Fruit fly (Drosophila melanogaster): Measurements from ENCODE around the gene CG2656.

CG2656 gene

dm6 chr3R:7102853-7103833 lies 41.4 kb upstream of the CG2656 start (continued):
- TF ChIP-seq gem (tag; optimal IDR thresholded peaks at IDR 0.05) (no peak), Med (GFP tag) (peak; percentile 78), pan (optimal IDR thresholded peaks at IDR 0.05) (no peak), pan (GFP tag; optimal IDR thresholded peaks at IDR 0.05 in 1 of 2, IDR thresholded peaks at IDR 0.05 in 1 of 2) (peak in 1 of 2 experiments; percentile 21), CG4707 (GFP tag; optimal IDR thresholded peaks at IDR 0.05) (peak; percentile 42), Dek (tag; optimal IDR thresholded peaks at IDR 0.05) (no peak), CG10979 (tag; optimal IDR thresholded peaks at IDR 0.05) (no peak), Hr78 (GFP tag; optimal IDR thresholded peaks at IDR 0.05) (peak in 1 of 2 experiments; percentile 14), CG6813 (GFP tag; optimal IDR thresholded peaks at IDR 0.05) (peak; percentile 64), CG2199 (GFP tag; IDR thresholded peaks at IDR 0.05) (peak; percentile 86; the same call in 1 of the 3 replicates), insv (GFP tag; optimal IDR thresholded peaks at IDR 0.05) (peak in 1 of 2 experiments; percentile 92), CG7556 (GFP tag; optimal IDR thresholded peaks at IDR 0.05) (no peak)

DNA sequence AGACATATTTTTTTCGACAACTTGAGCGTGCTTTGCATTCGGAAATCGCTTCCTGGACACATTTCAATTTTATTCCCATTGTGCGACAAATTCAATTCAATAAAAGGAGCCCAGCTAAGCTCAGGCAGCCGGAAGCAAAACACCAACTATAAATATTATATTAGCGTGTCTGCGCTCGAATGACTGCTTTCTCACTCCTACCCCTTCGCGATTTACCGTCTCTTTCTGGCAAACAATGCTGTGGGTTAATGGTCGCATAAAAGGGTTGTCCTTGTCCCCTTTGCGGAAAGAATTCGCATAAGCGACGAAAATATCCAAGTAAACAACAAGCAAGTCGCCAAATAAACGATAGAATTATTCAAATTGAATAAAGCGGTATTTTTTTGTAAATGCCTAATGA lies 40.2 kb upstream of the CG2656 start:
- TF ChIP-seq sens (GFP tag) (peak; percentile 70), CG33557 (GFP tag; optimal IDR thresholded peaks at IDR 0.05) (no peak), CG9932 (GFP tag; IDR thresholded peaks at IDR 0.05) (no peak), CG12236 (GFP tag; optimal IDR thresholded peaks at IDR 0.05) (no peak), pros (GFP tag; optimal IDR thresholded peaks at IDR 0.05) (peak; percentile 75), NC2α (GFP tag; optimal IDR thresholded peaks at IDR 0.05) (no peak), CG2199 (GFP tag; IDR thresholded peaks at IDR 0.05) (0 out of 3 replicates have a peak, but pooled peaks have one; percentile 16), maf-S (GFP tag; optimal IDR thresholded peaks at IDR 0.05) (no peak), zfh1 (GFP tag; IDR thresholded peaks at IDR 0.05) (0 out of 3 replicates have a peak, but pooled peaks have one; percentile 21), sqz (GFP tag; optimal IDR thresholded peaks at IDR 0.05) (peak; percentile 29), CG15514 (GFP tag; optimal IDR thresholded peaks at IDR 0.05) (no peak), btn (GFP tag; optimal IDR thresholded peaks at IDR 0.05) (no peak), dysf (GFP tag; IDR thresholded peaks at IDR 0.05) (no peak), sd (tag; optimal IDR thresholded peaks at IDR 0.05) (peak; percentile 7), CG34422 (GFP tag; IDR thresholded peaks at IDR 0.05) (no peak), toy (GFP tag; IDR thresholded peaks at IDR 0.05) (no peak), CG11504 (tag; optimal IDR thresholded peaks at IDR 0.05) (no peak), CG18764 (GFP tag; optimal IDR thresholded peaks at IDR 0.05) (no peak), CG17186 (GFP tag; optimal IDR thresholded peaks at IDR 0.05) (no peak), Deaf1 (tag; optimal IDR thresholded peaks at IDR 0.05) (no peak), Spps (tag; optimal IDR thresholded peaks at IDR 0.05) (no peak), gcm2 (GFP tag; optimal IDR thresholded peaks at IDR 0.05) (no peak), CG9817 (tag; optimal IDR thresholded peaks at IDR 0.05) (no peak), CG14050 (GFP tag; IDR thresholded peaks at IDR 0.05) (no peak)

DNA sequence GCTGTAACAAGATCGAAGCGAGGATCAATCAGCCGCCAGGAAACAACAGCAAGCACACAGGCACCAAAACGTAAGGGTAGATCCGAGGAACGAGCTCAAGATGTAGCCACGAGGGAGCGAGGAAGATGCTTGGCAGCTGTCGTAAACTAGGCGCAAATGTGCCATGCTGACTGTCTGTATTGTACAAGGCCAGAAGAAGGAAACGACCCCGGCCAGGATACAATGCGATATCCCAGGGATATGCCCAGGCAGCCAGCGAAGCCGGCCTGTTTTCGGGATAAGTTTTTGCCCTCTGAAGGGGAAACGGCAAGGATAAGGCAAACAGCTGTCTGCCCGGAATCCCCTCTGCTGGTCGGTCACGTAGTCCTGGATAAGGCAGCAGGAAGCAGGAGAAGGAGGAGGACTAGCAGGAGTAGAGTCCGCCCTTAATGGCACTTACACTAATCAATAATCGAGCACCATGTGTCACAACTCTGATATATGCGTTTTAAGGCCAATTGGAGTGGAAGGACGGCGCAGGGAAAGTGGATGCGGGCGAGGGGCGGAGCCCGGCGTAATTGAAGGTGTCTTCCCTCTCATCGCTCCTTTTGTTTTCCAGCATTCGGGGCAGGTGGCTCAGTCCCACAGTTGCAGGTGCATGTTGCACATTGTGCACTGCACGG lies 38.9 kb upstream of the CG2656 start:
- peak; percentile 70 for TF ChIP-seq sens (GFP tag)
- TF ChIP-seq tup (GFP tag; optimal IDR thresholded peaks at IDR 0.05), result no peak
- peak; percentile 14 for TF ChIP-seq Ets65A (GFP tag)
- TF ChIP-seq CG4360 (GFP tag; IDR thresholded peaks at IDR 0.05), result 0 out of 2 replicates have a peak, but pooled peaks have one; percentile 22
- TF ChIP-seq CG4854 (GFP tag; optimal IDR thresholded peaks at IDR 0.05), result no peak
- TF ChIP-seq CG2199 (GFP tag; IDR thresholded peaks at IDR 0.05), result peak; percentile 85
- peak; percentile 43; the same call in 1 of the 2 replicates for TF ChIP-seq onecut (GFP tag; IDR thresholded peaks at IDR 0.05)
- peak; percentile 93 for TF ChIP-seq twi (tag; optimal IDR thresholded peaks at IDR 0.05)
- peak; percentile 62; the same call in 1 of the 2 replicates for TF ChIP-seq crol (GFP tag; IDR thresholded peaks at IDR 0.05)
- TF ChIP-seq pros (GFP tag; optimal IDR thresholded peaks at IDR 0.05), result peak; percentile 90
- peak; percentile 18 for TF ChIP-seq Elba2 (GFP tag; optimal IDR thresholded peaks at IDR 0.05)
- TF ChIP-seq da (GFP tag; optimal IDR thresholded peaks at IDR 0.05), result peak; percentile 30
- TF ChIP-seq Abd-B (GFP tag; optimal IDR thresholded peaks at IDR 0.05), result no peak
- peak; percentile 9 for TF ChIP-seq Med (GFP tag)
- TF ChIP-seq kni (GFP tag; optimal IDR thresholded peaks at IDR 0.05), result peak; percentile 50
